Fruit fly (Drosophila melanogaster) whole organism: ENCODE data around the gene Gprk2.

Source experiments
- CG8478 ChIP-seq: fragments of >200 bp; optimal IDR thresholded peaks from 2 replicates; lab custom pipeline; 2018; ENCODE audit warnings: inconsistent platforms
- Dll ChIP-seq: fragments of >200 bp; optimal IDR thresholded peaks from 2 replicates; lab custom pipeline; 2017
- EcR ChIP-seq, 2 experiments: fragments of >200 bp; optimal IDR thresholded peaks; 2 replicates each; lab custom pipeline; 2017; ENCODE audit warnings: missing biosample characterization in 2 of 2, missing genetic modification characterization in 2 of 2, missing genetic modification reagents in 2 of 2
- pan ChIP-seq: fragments of >200 bp; optimal IDR thresholded peaks from 2 replicates; lab custom pipeline; 2017
- psq ChIP-seq: fragments of >200 bp; optimal IDR thresholded peaks from 2 replicates; lab custom pipeline; 2017
- usp ChIP-seq: fragments of >200 bp; optimal IDR thresholded peaks from 2 replicates; lab custom pipeline; 2017; ENCODE audit warnings: missing biosample characterization, missing genetic modification characterization, mixed read lengths

Gprk2 gene

dm6 chr3R:31405277-31406207, 497 bp downstream of the Gprk2 start, which contains the start of gene PNPase:
PNPase (minus strand) TSS chr3R:31405452.
- TF ChIP-seq usp (GFP tag; lab: Kevin White, UChicago): no peak
- peak; percentile 12 for TF ChIP-seq CG8478 (lab: Kevin White, UChicago)
- no peak for TF ChIP-seq pan

- no peak for TF ChIP-seq psq (lab: Kevin White, UChicago)
- no peak for TF ChIP-seq usp (GFP tag; lab: Kevin White, UChicago)
- TF ChIP-seq EcR (GFP tag; optimal IDR thresholded peaks at IDR 0.05; lab: Kevin White, UChicago): no peak
- no peak for TF ChIP-seq pan
- TF ChIP-seq Dll (lab: Kevin White, UChicago): no peak
- no peak for TF ChIP-seq CG8478 (lab: Kevin White, UChicago)
Observed at dm6 chr3R:31407026-31407654, 2.1 kb downstream of the Gprk2 start.

dm6 chr3R:31409627-31410201, 4.7 kb downstream of the Gprk2 start:
- TF ChIP-seq EcR (GFP tag; optimal IDR thresholded peaks at IDR 0.05; lab: Kevin White, UChicago) (no peak), Dll (lab: Kevin White, UChicago) (no peak), pan (peak; percentile 76), usp (GFP tag; lab: Kevin White, UChicago) (no peak), psq (lab: Kevin White, UChicago) (no peak), CG8478 (lab: Kevin White, UChicago) (no peak)

- no peak for TF ChIP-seq psq (lab: Kevin White, UChicago)
- no peak for TF ChIP-seq EcR (GFP tag; optimal IDR thresholded peaks at IDR 0.05; lab: Kevin White, UChicago)
- no peak for TF ChIP-seq pan
- TF ChIP-seq usp (GFP tag; lab: Kevin White, UChicago): no peak
- no peak for TF ChIP-seq Dll (lab: Kevin White, UChicago)
- TF ChIP-seq CG8478 (lab: Kevin White, UChicago): no peak
Observed at dm6 chr3R:31419531-31419930, 14.5 kb downstream of the Gprk2 start.

dm6 chr3R:31420675-31421074, 15.6 kb downstream of the Gprk2 start:
- TF ChIP-seq Dll (lab: Kevin White, UChicago): no peak
- no peak for TF ChIP-seq pan
- no peak for TF ChIP-seq EcR (GFP tag; optimal IDR thresholded peaks at IDR 0.05; lab: Kevin White, UChicago)
- no peak for TF ChIP-seq CG8478 (lab: Kevin White, UChicago)
- no peak for TF ChIP-seq usp (GFP tag; lab: Kevin White, UChicago)
- no peak for TF ChIP-seq psq (lab: Kevin White, UChicago)

dm6 chr3R:31421995-31422394, 16.9 kb downstream of the Gprk2 start:
- TF ChIP-seq EcR (GFP tag; optimal IDR thresholded peaks at IDR 0.05; lab: Kevin White, UChicago) (no peak), pan (peak; percentile 37), CG8478 (lab: Kevin White, UChicago) (no peak)

dm6 chr3R:31424427-31424826, 19.4 kb downstream of the Gprk2 start:
- TF ChIP-seq usp (GFP tag; lab: Kevin White, UChicago) (no peak), EcR (GFP tag; optimal IDR thresholded peaks at IDR 0.05; lab: Kevin White, UChicago) (no peak), Dll (lab: Kevin White, UChicago) (no peak), CG8478 (lab: Kevin White, UChicago) (no peak), psq (lab: Kevin White, UChicago) (no peak), pan (no peak)

dm6 chr3R:31435619-31436018, 30.6 kb downstream of the Gprk2 start:
- no peak for TF ChIP-seq pan
- no peak for TF ChIP-seq Dll (lab: Kevin White, UChicago)
- TF ChIP-seq psq (lab: Kevin White, UChicago): no peak
- no peak for TF ChIP-seq CG8478 (lab: Kevin White, UChicago)
- no peak for TF ChIP-seq EcR (GFP tag; optimal IDR thresholded peaks at IDR 0.05; lab: Kevin White, UChicago)
- TF ChIP-seq usp (GFP tag; lab: Kevin White, UChicago): no peak

- no peak for TF ChIP-seq pan
- TF ChIP-seq usp (GFP tag; lab: Kevin White, UChicago): no peak
- TF ChIP-seq EcR (GFP tag; optimal IDR thresholded peaks at IDR 0.05; lab: Kevin White, UChicago): no peak
- no peak for TF ChIP-seq Dll (lab: Kevin White, UChicago)
- no peak for TF ChIP-seq psq (lab: Kevin White, UChicago)
- TF ChIP-seq CG8478 (lab: Kevin White, UChicago): no peak
Observed at dm6 chr3R:31437420-31438058, 32.5 kb downstream of the Gprk2 start.

dm6 chr3R:31438856-31439255, 33.8 kb downstream of the Gprk2 start:
- TF ChIP-seq psq (lab: Kevin White, UChicago): no peak
- TF ChIP-seq Dll (lab: Kevin White, UChicago): no peak
- TF ChIP-seq EcR (GFP tag; optimal IDR thresholded peaks at IDR 0.05; lab: Kevin White, UChicago): no peak
- TF ChIP-seq pan: no peak
- TF ChIP-seq usp (GFP tag; lab: Kevin White, UChicago): no peak
- TF ChIP-seq CG8478 (lab: Kevin White, UChicago): no peak

dm6 chr3R:31439986-31440385, 34.9 kb downstream of the Gprk2 start:
- TF ChIP-seq Dll (lab: Kevin White, UChicago) (no peak), usp (GFP tag; lab: Kevin White, UChicago) (no peak), EcR (GFP tag; optimal IDR thresholded peaks at IDR 0.05; lab: Kevin White, UChicago) (no peak), psq (lab: Kevin White, UChicago) (no peak), CG8478 (lab: Kevin White, UChicago) (no peak), pan (no peak)
